Worm (Caenorhabditis elegans) whole organism, late embryonic: ENCODE data around the gene fbxa-213.

Experiments used
- T23F11.4 ChIP-seq: fragments of 200-800 bp; sonication (Bioruptor generic); optimal IDR thresholded peaks from 2 replicates; lab custom pipeline; 2018; ENCODE audit warnings: mild to moderate bottlenecking, missing genetic modification characterization, missing compliant biosample characterization
- ama-1 ChIP-seq: fragments of 150-350 bp; optimal IDR thresholded peaks from 2 replicates; lab custom pipeline; 2014
- ceh-19 ChIP-seq: fragments of 200-800 bp; sonication (Bioruptor generic); optimal IDR thresholded peaks from 2 replicates; lab custom pipeline; 2018; ENCODE audit warnings: mild to moderate bottlenecking, missing genetic modification characterization, missing compliant biosample characterization
- ceh-2 ChIP-seq: sonication (generic microtip); optimal IDR thresholded peaks from 2 replicates; lab custom pipeline; 2016; ENCODE audit warnings: missing genotype, missing genetic modification characterization, missing compliant biosample characterization
- ceh-9 ChIP-seq: sonication (generic microtip); optimal IDR thresholded peaks from 2 replicates; lab custom pipeline; 2016; ENCODE audit warnings: mild to moderate bottlenecking, missing genetic modification characterization, inconsistent platforms, missing compliant biosample characterization
- fkh-10 ChIP-seq: fragments of 150-350 bp; optimal IDR thresholded peaks from 2 replicates; lab custom pipeline; 2014; ENCODE audit warnings: missing biosample characterization, missing genetic modification reagents, missing genetic modification characterization
- nhr-11 ChIP-seq: fragments of 150-350 bp; optimal IDR thresholded peaks from 2 replicates; lab custom pipeline; 2014; ENCODE audit warnings: missing biosample characterization, missing genetic modification characterization
- ttx-3 ChIP-seq: sonication (generic microtip); optimal IDR thresholded peaks from 2 replicates; lab custom pipeline; 2016; ENCODE audit warnings: missing genetic modification reagents, missing genetic modification characterization, missing compliant biosample characterization

DNA sequence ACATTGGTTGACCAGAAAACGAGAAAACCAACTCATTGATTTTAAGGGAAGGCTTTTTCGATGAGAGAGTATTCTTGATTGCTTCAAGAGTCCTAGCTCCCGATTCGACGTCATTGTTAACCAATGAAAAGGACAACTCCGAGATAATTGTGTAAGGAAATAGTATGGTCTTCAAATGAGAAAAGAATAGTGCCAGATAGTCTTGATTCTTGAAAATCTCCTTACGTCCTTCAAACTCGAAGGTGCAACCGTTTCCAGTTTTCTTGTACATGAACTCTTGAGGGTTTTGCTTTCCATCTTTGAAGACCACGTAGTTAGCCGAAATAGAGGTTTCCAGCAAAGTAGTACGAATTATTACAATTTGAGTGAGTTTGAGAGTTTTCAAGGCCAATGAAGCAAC, 25.4 kb downstream of the fbxa-213 start:
- no peak for TF ChIP-seq nhr-11 (tag; lab: Kevin White, UChicago)
- no peak for TF ChIP-seq ttx-3 (tag; lab: Kevin White, UChicago)
- no peak for TF ChIP-seq ceh-2 (tag; lab: Kevin White, UChicago)
- TF ChIP-seq ceh-19 (GFP tag; lab: Kevin White, UChicago), result no peak
- no peak for TF ChIP-seq ceh-9 (tag; lab: Kevin White, UChicago)
- TF ChIP-seq ama-1, result no peak
- no peak for TF ChIP-seq T23F11.4 (GFP tag; lab: Kevin White, UChicago)
- no peak for TF ChIP-seq fkh-10 (GFP tag; lab: Kevin White, UChicago)
